Worm (Caenorhabditis elegans) whole organism, L1 larva: ENCODE results near the gene Y38C1AA.7.

Experiments used
- ceh-63 ChIP-seq: fragments of 200-800 bp; sonication (Bioruptor generic); optimal IDR thresholded peaks from 2 replicates; lab custom pipeline; 2018; ENCODE audit warnings: mild to moderate bottlenecking, missing genetic modification characterization, missing compliant biosample characterization
- nhr-12 ChIP-seq: sonication (generic microtip); optimal IDR thresholded peaks from 2 replicates; lab custom pipeline; 2017; ENCODE audit warnings: missing biosample characterization, missing genetic modification characterization

ce11 chrIV:164777-165176, 6.0 kb downstream of the Y38C1AA.7 start, which contains the start of gene cutl-24:
- no peak for TF ChIP-seq ceh-63
- no peak for TF ChIP-seq nhr-12
